Fruit fly (Drosophila melanogaster) whole organism, prepupa: ENCODE results near the gene ex.

Source experiments
- CG32006 ChIP-seq: fragments of 200-800 bp; sonication (Bioruptor generic); optimal IDR thresholded peaks from 3 replicates; lab custom pipeline; 2017; ENCODE audit warnings: missing biosample characterization, mild to moderate bottlenecking, missing genetic modification characterization
- CG8119 ChIP-seq: fragments of 200-800 bp; sonication (Bioruptor generic); IDR thresholded peaks from 3 replicates; pipeline ENCODE4 v1.3.6; 2022; ENCODE audit warnings: missing biosample characterization, missing genetic modification characterization
- Gug ChIP-seq: fragments of 200-800 bp; sonication (Bioruptor generic); IDR thresholded peaks from 2 replicates; pipeline ENCODE4 v1.3.6; 2022; ENCODE audit warnings: missing biosample characterization, missing genetic modification characterization
- Hr38 ChIP-seq: sonication (Bioruptor generic); optimal IDR thresholded peaks from 2 replicates; lab custom pipeline; 2016; ENCODE audit warnings: missing biosample characterization, missing genetic modification characterization
- Sox14 ChIP-seq: fragments of 200-800 bp; sonication (Bioruptor generic); optimal IDR thresholded peaks from 3 replicates; lab custom pipeline; 2016; ENCODE audit warnings: missing biosample characterization, missing genetic modification characterization
- acj6 ChIP-seq: fragments of 200-800 bp; sonication (Bioruptor generic); optimal IDR thresholded peaks from 3 replicates; lab custom pipeline; 2016; ENCODE audit warnings: missing biosample characterization, missing genetic modification characterization
- ss ChIP-seq, 2 experiments: fragments of 200-800 bp; sonication (Bioruptor generic); optimal IDR thresholded peaks; 2 replicates in 1 of 2; 3 replicates in 1 of 2; lab custom pipeline; 2017 to 2018; ENCODE audit warnings: mild to moderate bottlenecking in 2 of 2, missing biosample characterization in 2 of 2, missing genetic modification characterization in 2 of 2, moderate library complexity in 1 of 2
- topi ChIP-seq: fragments of 200-800 bp; sonication (Bioruptor generic); optimal IDR thresholded peaks from 3 replicates; lab custom pipeline; 2016; ENCODE audit warnings: missing biosample characterization, missing genetic modification characterization

dm6 chr2L:478749-479482 lies 47.9 kb downstream of the ex start:
- peak; percentile 55 for TF ChIP-seq Hr38 (GFP tag; lab: Kevin White, UChicago)
- TF ChIP-seq acj6 (GFP tag; lab: Kevin White, UChicago) = peak; percentile 29
- peak; percentile 89 for TF ChIP-seq Sox14 (GFP tag; lab: Kevin White, UChicago)
- TF ChIP-seq ss (GFP tag; optimal IDR thresholded peaks at IDR 0.05; lab: Kevin White, UChicago) = peak; percentile 100
- no peak for TF ChIP-seq Gug (GFP tag; lab: Robert Waterston, UW)
- peak; percentile 86 for TF ChIP-seq CG32006 (GFP tag; lab: Kevin White, UChicago)
- no peak for TF ChIP-seq CG8119 (GFP tag; lab: Robert Waterston, UW)
- TF ChIP-seq topi (GFP tag; lab: Kevin White, UChicago) = peak; percentile 67
